Fruit fly (Drosophila melanogaster): ENCODE measurements around the gene CG10616.

The CG10616 gene

dm6 chr3L:12489952-12490351 is 18.4 kb downstream of the CG10616 start:
- TF ChIP-seq CG13775 (GFP tag; optimal IDR thresholded peaks at IDR 0.05) (no peak), row (GFP tag; IDR thresholded peaks at IDR 0.05) (no peak), jing (GFP tag; optimal IDR thresholded peaks at IDR 0.05) (no peak), so (GFP tag; IDR thresholded peaks at IDR 0.05) (0 out of 3 replicates have a peak, but pooled peaks have one; percentile 24), NK7.1 (GFP tag; optimal IDR thresholded peaks at IDR 0.05) (no peak), CG15011 (GFP tag; optimal IDR thresholded peaks at IDR 0.05) (no peak), bowl (GFP tag; IDR thresholded peaks at IDR 0.05) (no peak), CG34224 (GFP tag; IDR thresholded peaks at IDR 0.05; ENCODE audit: partially characterized antibody) (peak; percentile 42; the same call in 1 of the 3 replicates), CG12744 (GFP tag; optimal IDR thresholded peaks at IDR 0.05) (no peak), CG34376 (GFP tag; optimal IDR thresholded peaks at IDR 0.05) (peak; percentile 25), Poxn (GFP tag; IDR thresholded peaks at IDR 0.05) (no peak), CG13296 (GFP tag; optimal IDR thresholded peaks at IDR 0.05) (no peak), sens-2 (GFP tag; IDR thresholded peaks at IDR 0.05) (no peak), Dll (GFP tag; IDR thresholded peaks at IDR 0.05; ENCODE audit: partially characterized antibody) (0 out of 4 replicates have a peak, but pooled peaks have one; percentile 31), exex (tag; optimal IDR thresholded peaks at IDR 0.05) (no peak), fd3F (GFP tag; optimal IDR thresholded peaks at IDR 0.05) (no peak), CG10209 (GFP tag; optimal IDR thresholded peaks at IDR 0.05) (no peak), CG10543 (GFP tag; optimal IDR thresholded peaks at IDR 0.05) (no peak), zen2 (GFP tag; IDR thresholded peaks at IDR 0.05; ENCODE audit: partially characterized antibody) (peak; percentile 61; the same call in 2 of the 3 replicates), nom (GFP tag; optimal IDR thresholded peaks at IDR 0.05) (peak; percentile 43), CG6765 (GFP tag; optimal IDR thresholded peaks at IDR 0.05) (peak; percentile 21), Hr51 (GFP tag; optimal IDR thresholded peaks at IDR 0.05) (no peak), ind (GFP tag; optimal IDR thresholded peaks at IDR 0.05) (no peak), salm (tag; optimal IDR thresholded peaks at IDR 0.05) (no peak), CG13287 (GFP tag; IDR thresholded peaks at IDR 0.05; ENCODE audit: partially characterized antibody) (0 out of 2 replicates have a peak, but pooled peaks have one; percentile 8), hkb (optimal IDR thresholded peaks at IDR 0.05) (no peak), hkb (GFP tag; IDR thresholded peaks at IDR 0.05) (peak; percentile 40; the same call in 1 of the 2 replicates), Med (GFP tag) (no peak), sd (tag; optimal IDR thresholded peaks at IDR 0.05) (peak; percentile 77), ems (GFP tag; optimal IDR thresholded peaks at IDR 0.05) (no peak), hbn (GFP tag; IDR thresholded peaks at IDR 0.05; ENCODE audit: partially characterized antibody) (peak; percentile 28; the same call in 1 of the 2 replicates), CG8944 (GFP tag; optimal IDR thresholded peaks at IDR 0.05) (no peak), CG6854 (GFP tag; optimal IDR thresholded peaks at IDR 0.05) (no peak), CG12236 (GFP tag; optimal IDR thresholded peaks at IDR 0.05) (no peak), dati (GFP tag; IDR thresholded peaks at IDR 0.05) (no peak), sisA (GFP tag; IDR thresholded peaks at IDR 0.05) (no peak), eyg (GFP tag; optimal IDR thresholded peaks at IDR 0.05) (no peak), Trl (optimal IDR thresholded peaks at IDR 0.05) (peak; percentile 91 to 92), Trl (GFP tag; optimal IDR thresholded peaks at IDR 0.05) (no peak), Oli (tag; optimal IDR thresholded peaks at IDR 0.05) (no peak), chm (GFP tag; IDR thresholded peaks at IDR 0.05) (no peak), CG12071 (GFP tag; optimal IDR thresholded peaks at IDR 0.05) (no peak), Ets65A (GFP tag) (no peak), cas (GFP tag; IDR thresholded peaks at IDR 0.05) (no peak), H15 (GFP tag; IDR thresholded peaks at IDR 0.05) (no peak), NFAT (GFP tag; IDR thresholded peaks at IDR 0.05) (no peak), mirr (GFP tag; optimal IDR thresholded peaks at IDR 0.05) (no peak), az2 (GFP tag; optimal IDR thresholded peaks at IDR 0.05) (no peak), CG17385 (GFP tag; optimal IDR thresholded peaks at IDR 0.05) (peak; percentile 2), ci (GFP tag; IDR thresholded peaks at IDR 0.05) (0 out of 3 replicates have a peak, but pooled peaks have one; percentile 37), Rx (GFP tag; IDR thresholded peaks at IDR 0.05) (no peak)
